Worm (Caenorhabditis elegans): ENCODE results near the gene pfn-2.

Gene pfn-2

ce11 chrX:5337959-5338358 is 15.9 kb downstream of the pfn-2 start, which contains the start of gene C26B9.3:
Gene C26B9.3 (plus strand): TSS chrX:5338301.
- TF ChIP-seq lin-54 (GFP tag; optimal IDR thresholded peaks at IDR 0.05) (no peak), snpc-4 (GFP tag; optimal IDR thresholded peaks at IDR 0.05) (no peak), snpc-4 (tag; optimal IDR thresholded peaks at IDR 0.05) (no peak), B0035.1 (tag; optimal IDR thresholded peaks at IDR 0.05) (no peak), lsl-1 (GFP tag; optimal IDR thresholded peaks at IDR 0.05) (no peak), nhr-80 (tag; optimal IDR thresholded peaks at IDR 0.05) (no peak), nhr-27 (tag; optimal IDR thresholded peaks at IDR 0.05) (no peak), madf-8 (GFP tag; conservative IDR thresholded peaks at IDR 0.05) (no peak), egrh-3 (GFP tag; IDR thresholded peaks at IDR 0.05) (no peak), lin-35 (GFP tag; optimal IDR thresholded peaks at IDR 0.05) (no peak), egl-18 (GFP tag; IDR thresholded peaks at IDR 0.05) (no peak), bed-1 (GFP tag; IDR thresholded peaks at IDR 0.05) (no peak)

DNA sequence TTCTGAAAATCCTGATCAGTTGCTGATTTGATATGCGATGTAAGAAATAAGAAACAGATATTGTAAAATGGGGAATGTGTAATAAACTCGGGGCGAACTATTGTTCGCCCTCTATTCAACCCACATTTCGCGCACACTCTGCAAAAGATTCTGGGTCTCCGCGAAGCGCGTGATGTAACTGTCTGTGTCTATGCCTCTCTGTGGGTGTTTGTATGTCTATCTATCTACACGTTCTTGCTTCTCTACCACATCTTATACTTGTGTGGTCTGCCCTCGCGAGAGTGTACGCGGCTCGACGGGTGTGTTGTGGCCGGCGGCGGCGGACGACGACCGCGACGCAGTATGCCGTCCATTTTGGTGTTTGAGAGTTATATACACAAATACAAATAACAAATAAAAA is 17.4 kb downstream of the pfn-2 start:
- TF ChIP-seq atf-7 (tag; optimal IDR thresholded peaks at IDR 0.05) (no peak), K11D2.4 (GFP tag; IDR thresholded peaks at IDR 0.05) (no peak), snpc-1.3 (tag; optimal IDR thresholded peaks at IDR 0.05; ENCODE audit: insufficient read depth) (no peak), repo-1 (tag; optimal IDR thresholded peaks at IDR 0.05) (no peak), F23B12.7 (tag; optimal IDR thresholded peaks at IDR 0.05; ENCODE audit: insufficient read depth) (no peak), ceh-27 (GFP tag; optimal IDR thresholded peaks at IDR 0.05) (peak; percentile 73), Y56A3A.18 (GFP tag; IDR thresholded peaks at IDR 0.05) (no peak), madf-6 (GFP tag; IDR thresholded peaks at IDR 0.05) (no peak), egl-44 (GFP tag; IDR thresholded peaks at IDR 0.05) (no peak), cebp-1 (GFP tag; IDR thresholded peaks at IDR 0.05) (no peak), cebp-1 (tag; optimal IDR thresholded peaks at IDR 0.05) (no peak), gei-17 (GFP tag; optimal IDR thresholded peaks at IDR 0.05) (no peak), nfya-1 (tag; optimal IDR thresholded peaks at IDR 0.05; ENCODE audit: borderline replicate concordance, insufficient read depth) (no peak), Y67H2A.10 (GFP tag; conservative IDR thresholded peaks at IDR 0.05) (no peak), F33H1.4 (GFP tag; IDR thresholded peaks at IDR 0.05) (no peak), snpc-1.1 (tag; optimal IDR thresholded peaks at IDR 0.05; ENCODE audit: insufficient read depth) (no peak), F37B4.10 (GFP tag; IDR thresholded peaks at IDR 0.05) (no peak), hmg-1.2 (GFP tag; IDR thresholded peaks at IDR 0.05) (peak; percentile 75; the same call in 1 of the 2 replicates), attf-3 (GFP tag; conservative IDR thresholded peaks at IDR 0.05) (no peak), die-1 (tag; optimal IDR thresholded peaks at IDR 0.05) (no peak), nfya-2 (GFP tag; IDR thresholded peaks at IDR 0.05) (no peak), F52B5.7 (tag; optimal IDR thresholded peaks at IDR 0.05) (no peak), hlh-26 (GFP tag; conservative IDR thresholded peaks at IDR 0.05) (no peak), dpl-1 (GFP tag; optimal IDR thresholded peaks at IDR 0.05) (no peak), ztf-26 (tag; optimal IDR thresholded peaks at IDR 0.05) (peak; percentile 33), ztf-28 (GFP tag; IDR thresholded peaks at IDR 0.05) (no peak), pbrm-1 (GFP tag; IDR thresholded peaks at IDR 0.05) (peak; percentile 20; the same call in 1 of the 2 replicates), hrde-1 (tag; optimal IDR thresholded peaks at IDR 0.05; ENCODE audit: borderline replicate concordance) (no peak), rec-8 (tag; optimal IDR thresholded peaks at IDR 0.05) (no peak), F57A8.1 (GFP tag; optimal IDR thresholded peaks at IDR 0.05) (no peak), him-1 (tag; optimal IDR thresholded peaks at IDR 0.05) (no peak), hlh-12 (tag; optimal IDR thresholded peaks at IDR 0.05) (no peak), ceh-79 (tag; optimal IDR thresholded peaks at IDR 0.05) (no peak), cebp-2 (GFP tag; IDR thresholded peaks at IDR 0.05) (no peak), nhr-27 (tag; optimal IDR thresholded peaks at IDR 0.05) (no peak), ama-1 (optimal IDR thresholded peaks at IDR 0.05) (no peak), ama-1 (GFP tag; optimal IDR thresholded peaks at IDR 0.05) (no peak)

All from whole organism, young adult.